1 worm cellular context compared by ENCODE assay signal in genomic region chrX:15706108-15706676, ce11.
TF ChIP-seq lines count a peak whose summit lies in the region.

No protein-coding gene starts in this region.

TF ChIP-seq in whole organism, L1 larva, 84 proteins besides CTCF, POLR2A, EP300 and RAD21 (continued from another document):
- TF ChIP-seq hlh-17 (GFP tag; optimal IDR thresholded peaks at IDR 0.05; lab: Kevin White, UChicago; ENCODE audit: borderline replicate concordance) (no peak), lin-35 (GFP tag; optimal IDR thresholded peaks at IDR 0.05; lab: Kevin White, UChicago) (peak in 1 of 2 experiments; percentile 57), lir-3 (tag; optimal IDR thresholded peaks at IDR 0.05; lab: Kevin White, UChicago; ENCODE audit: poor library complexity) (no peak), egl-13 (tag; optimal IDR thresholded peaks at IDR 0.05; lab: Kevin White, UChicago) (no peak), mef-2 (tag; optimal IDR thresholded peaks at IDR 0.05; lab: Kevin White, UChicago) (peak; percentile 45), tlp-1 (tag; optimal IDR thresholded peaks at IDR 0.05; lab: Kevin White, UChicago) (no peak), rnt-1 (tag; optimal IDR thresholded peaks at IDR 0.05; lab: Kevin White, UChicago) (peak; percentile 23), snu-23 (GFP tag; optimal IDR thresholded peaks at IDR 0.05; lab: Kevin White, UChicago) (peak; percentile 57), C04F5.9 (tag; optimal IDR thresholded peaks at IDR 0.05; lab: Kevin White, UChicago) (no peak), F16B12.6 (tag; optimal IDR thresholded peaks at IDR 0.05; lab: Kevin White, UChicago) (no peak), fkh-4 (tag; optimal IDR thresholded peaks at IDR 0.05; lab: Kevin White, UChicago; ENCODE audit: borderline replicate concordance) (no peak), vab-15 (tag; optimal IDR thresholded peaks at IDR 0.05; lab: Kevin White, UChicago) (peak; percentile 87), nhr-90 (tag; optimal IDR thresholded peaks at IDR 0.05; lab: Kevin White, UChicago; ENCODE audit: poor library complexity) (peak; percentile 44), skn-1 (tag; optimal IDR thresholded peaks at IDR 0.05; lab: Kevin White, UChicago) (no peak), efl-3 (GFP tag; optimal IDR thresholded peaks at IDR 0.05; lab: Kevin White, UChicago) (no peak), Y116A8C.19 (tag; optimal IDR thresholded peaks at IDR 0.05; lab: Kevin White, UChicago; ENCODE audit: borderline replicate concordance) (no peak), ets-5 (GFP tag; IDR thresholded peaks at IDR 0.05; lab: Robert Waterston, UW) (no peak), mab-9 (GFP tag; IDR thresholded peaks at IDR 0.05; lab: Robert Waterston, UW) (no peak), sox-4 (tag; optimal IDR thresholded peaks at IDR 0.05; lab: Kevin White, UChicago) (no peak), lin-14 (GFP tag; optimal IDR thresholded peaks at IDR 0.05; lab: Kevin White, UChicago) (peak; percentile 72)
